Worm (Caenorhabditis elegans): ENCODE measurements around the gene T05H4.15.

The T05H4.15 gene

DNA sequence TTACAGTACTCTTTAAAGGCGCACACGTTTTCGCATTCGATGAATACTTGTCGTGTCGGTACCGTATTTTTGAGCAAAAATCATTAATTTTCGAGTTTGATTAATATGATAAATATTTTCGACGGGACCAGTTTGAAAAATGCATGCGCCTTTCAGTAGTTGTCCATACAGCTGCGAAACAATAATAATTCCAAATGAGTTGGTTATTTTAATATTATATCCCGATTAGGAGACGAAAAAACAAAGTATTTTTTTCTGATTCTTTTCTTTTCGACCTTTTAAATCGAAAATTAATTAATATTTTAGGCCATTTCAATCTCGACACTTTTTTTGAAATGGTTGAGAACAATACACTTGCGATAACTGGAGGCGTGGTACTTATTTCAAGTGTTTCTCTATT, 2.9 kb downstream of the T05H4.15 start, which contains the start of gene T05H4.4:
T05H4.4 (plus strand) TSS at position 301 of the 400 bp plus-strand sequence.
- TF ChIP-seq unc-62 (GFP tag; optimal IDR thresholded peaks at IDR 0.05), result no peak

ce11 chrV:6436332-6436731, 5.2 kb downstream of the T05H4.15 start, which contains the start of gene hpo-19:
TSS of gene hpo-19 (plus strand) at chrV:6436645.
- no peak for TF ChIP-seq unc-62 (GFP tag; optimal IDR thresholded peaks at IDR 0.05)

ce11 chrV:6433446-6434178, 7.9 kb downstream of the T05H4.15 start, which contains the start of the genes gad-1 and erfa-1:
TSS of gene gad-1 (minus strand) at chrV:6433496.
TSS of gene erfa-1 (plus strand) at chrV:6434128.
- TF ChIP-seq unc-62 (GFP tag; optimal IDR thresholded peaks at IDR 0.05), result no peak

DNA sequence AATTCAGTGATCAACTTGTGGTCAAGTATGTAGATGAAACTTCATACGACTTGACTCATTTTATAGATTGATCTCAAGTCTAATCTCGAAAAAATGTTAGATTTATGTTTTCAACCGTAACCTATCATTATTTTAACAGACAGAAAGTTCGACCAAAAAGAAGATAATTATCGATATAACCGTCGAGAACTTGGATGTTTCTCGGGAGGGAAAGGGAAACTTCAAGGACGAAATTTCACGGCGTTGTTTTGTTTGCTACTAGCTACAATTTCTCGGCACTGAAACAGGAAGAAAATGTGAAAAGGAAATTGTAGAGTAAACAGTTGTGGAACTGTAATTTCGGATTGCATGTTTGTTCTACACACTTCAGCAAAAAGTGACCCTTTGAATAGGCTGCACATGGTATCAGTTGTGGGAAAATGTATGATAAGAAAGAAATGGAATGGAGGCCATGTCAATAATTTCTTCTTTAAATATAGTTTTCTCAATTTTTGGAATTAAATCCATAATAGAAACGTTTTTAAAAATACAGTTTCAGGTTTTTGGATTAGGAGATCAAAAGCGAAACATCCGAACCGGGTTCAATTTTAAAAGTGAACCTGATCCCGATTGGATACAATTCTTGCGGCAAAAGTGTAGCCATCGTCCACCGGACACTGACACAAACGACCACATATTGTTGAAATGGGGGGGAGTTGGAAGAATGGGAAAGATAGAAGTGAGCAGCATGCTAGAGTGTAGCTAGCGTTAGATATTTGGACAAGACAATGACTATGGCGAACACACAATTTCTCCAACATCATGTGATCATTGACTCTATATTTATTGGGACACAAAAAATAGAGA, 10.8 kb downstream of the T05H4.15 start:
- TF ChIP-seq unc-62 (GFP tag; optimal IDR thresholded peaks at IDR 0.05), result no peak

DNA sequence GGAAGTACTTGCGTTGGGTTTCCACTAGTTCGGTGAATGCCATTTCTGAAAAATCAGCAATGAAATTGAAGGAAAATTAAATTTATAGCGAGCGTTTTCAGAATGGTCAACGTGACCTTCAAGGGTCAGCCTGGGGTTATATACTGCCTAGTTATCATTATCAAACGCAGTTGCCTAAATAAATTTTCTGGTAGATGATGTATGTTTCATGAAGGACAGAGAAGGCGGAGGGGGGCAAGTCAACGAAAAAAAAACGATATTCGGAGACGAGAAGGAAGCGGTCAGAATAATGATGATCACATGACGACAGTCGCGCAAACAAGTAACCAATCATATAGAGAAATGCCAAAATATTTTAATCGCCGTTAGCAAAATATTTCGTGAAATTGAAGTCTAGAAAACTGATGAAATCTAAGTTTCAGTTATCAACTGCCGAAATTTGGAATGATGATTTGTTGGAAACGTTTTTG, 11.6 kb downstream of the T05H4.15 start, which contains the start of gene alh-4:
alh-4 (minus strand) TSS at position 51 of the 470 bp plus-strand sequence.
- no peak for TF ChIP-seq unc-62 (GFP tag; optimal IDR thresholded peaks at IDR 0.05)

ce11 chrV:6427433-6427832, 14.1 kb downstream of the T05H4.15 start:
- no peak for TF ChIP-seq unc-62 (GFP tag; optimal IDR thresholded peaks at IDR 0.05)

- TF ChIP-seq unc-62 (GFP tag; optimal IDR thresholded peaks at IDR 0.05), result no peak
Measured at ce11 chrV:6426843-6427242, 14.7 kb downstream of the T05H4.15 start, which contains the start of gene atp-4. TSS of gene atp-4 (minus strand) at chrV:6427112.

- no peak for TF ChIP-seq unc-62 (GFP tag; optimal IDR thresholded peaks at IDR 0.05)
Measured at ce11 chrV:6425927-6426326, 15.6 kb downstream of the T05H4.15 start, which contains the start of gene T05H4.11. TSS of gene T05H4.11 (minus strand) at chrV:6426261.

- TF ChIP-seq unc-62 (GFP tag; optimal IDR thresholded peaks at IDR 0.05), result no peak
Measured at ce11 chrV:6424055-6424454, 17.5 kb downstream of the T05H4.15 start, which contains the start of gene urb-1. TSS of gene urb-1 (minus strand) at chrV:6424155.

ce11 chrV:6414985-6415384, 26.5 kb downstream of the T05H4.15 start, which contains the start of gene cht-6:
TSS of gene cht-6 (plus strand) at chrV:6414993.
- no peak for TF ChIP-seq unc-62 (GFP tag; optimal IDR thresholded peaks at IDR 0.05)

ce11 chrV:6414469-6414868, 27.0 kb downstream of the T05H4.15 start:
- TF ChIP-seq unc-62 (GFP tag; optimal IDR thresholded peaks at IDR 0.05), result no peak

- TF ChIP-seq unc-62 (GFP tag; optimal IDR thresholded peaks at IDR 0.05), result no peak
Measured at ce11 chrV:6413057-6413456, 28.5 kb downstream of the T05H4.15 start.

DNA sequence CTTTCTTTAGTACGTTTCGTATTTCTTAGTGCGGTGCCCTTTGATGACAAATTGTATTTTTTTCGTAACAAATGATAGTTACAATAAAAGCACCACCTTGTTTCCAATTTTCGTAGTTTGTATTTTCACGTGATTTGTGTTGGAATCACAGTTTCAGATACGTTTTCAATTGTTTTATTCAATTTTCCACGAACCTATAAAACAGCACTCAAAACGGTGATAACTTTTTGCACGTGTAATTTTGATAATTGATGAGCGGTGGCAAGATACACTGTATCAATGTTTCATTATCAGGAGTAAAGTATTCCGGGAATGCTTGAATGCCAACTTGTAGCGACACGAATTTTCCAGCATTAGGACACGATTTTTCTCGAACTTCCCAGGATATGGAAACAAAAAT, 30.4 kb downstream of the T05H4.15 start:
- TF ChIP-seq unc-62 (GFP tag; optimal IDR thresholded peaks at IDR 0.05), result no peak

- no peak for TF ChIP-seq unc-62 (GFP tag; optimal IDR thresholded peaks at IDR 0.05)
Measured at ce11 chrV:6408733-6409227, 32.7 kb downstream of the T05H4.15 start, which contains the start of gene bcf-1. TSS of gene bcf-1 (minus strand) at chrV:6408783.

- no peak for TF ChIP-seq unc-62 (GFP tag; optimal IDR thresholded peaks at IDR 0.05)
Measured at ce11 chrV:6407587-6407986, 33.9 kb downstream of the T05H4.15 start.
